Worm (Caenorhabditis elegans) whole organism, L4 larva: ENCODE measurements around the gene rcd-1.

Experiments used
- D1046.2 ChIP-seq: fragments of 200-800 bp; sonication (Bioruptor generic); IDR thresholded peaks from 2 replicates; pipeline ENCODE4 v1.3.6; 2022; ENCODE audit warnings: missing genetic modification characterization, missing compliant biosample characterization
- F49E8.2 ChIP-seq: sonication (generic microtip); optimal IDR thresholded peaks from 2 replicates; lab custom pipeline; 2016; ENCODE audit warnings: missing compliant biosample characterization, mild to moderate bottlenecking, missing genetic modification characterization, borderline replicate concordance
- Y105C5A.15 ChIP-seq: fragments of 200-800 bp; sonication (Bioruptor generic); IDR thresholded peaks from 2 replicates; pipeline ENCODE4 v1.3.6; 2022; ENCODE audit warnings: missing genetic modification characterization, missing compliant biosample characterization
- aha-1 ChIP-seq: fragments of 150-350 bp; peaks from one replicate; lab custom pipeline; 2014; ENCODE audit warnings: missing biosample characterization, missing genetic modification characterization
- aly-2 ChIP-seq: sonication (generic microtip); optimal IDR thresholded peaks from 2 replicates; lab custom pipeline; 2018; ENCODE audit warnings: missing biosample characterization, missing genetic modification characterization
- cey-2 ChIP-seq: sonication (generic microtip); optimal IDR thresholded peaks from 3 replicates; lab custom pipeline; 2017; ENCODE audit warnings: missing genetic modification characterization, mild to moderate bottlenecking, missing compliant biosample characterization, antibody characterized with exemption, borderline replicate concordance; ENCODE audit not compliant: insufficient read depth
- daf-16 ChIP-seq, 3 experiments: sonication (generic microtip); optimal IDR thresholded peaks; 2 replicates each; lab custom pipeline; 2016 to 2017; ENCODE audit warnings: missing genetic modification characterization in 3 of 3, missing genetic modification reagents in 3 of 3, mild to moderate bottlenecking in 2 of 3, missing compliant biosample characterization in 2 of 3, missing biosample characterization in 1 of 3, moderate library complexity in 1 of 3
- daf-8 ChIP-seq: fragments of 200-800 bp; sonication (Bioruptor generic); IDR thresholded peaks from 2 replicates; pipeline ENCODE4 v1.3.6; 2022; ENCODE audit warnings: missing genetic modification characterization, missing compliant biosample characterization
- dmd-8 ChIP-seq: fragments of 200-800 bp; sonication (Bioruptor generic); IDR thresholded peaks from 2 replicates; pipeline ENCODE4 v1.3.6; 2022; ENCODE audit warnings: missing genetic modification characterization, missing compliant biosample characterization
- dmd-9 ChIP-seq: fragments of 200-800 bp; sonication (Bioruptor generic); IDR thresholded peaks from 2 replicates; pipeline ENCODE4 v1.3.6; 2022; ENCODE audit warnings: missing genetic modification reagents, missing genetic modification characterization, missing compliant biosample characterization
- dpl-1 ChIP-seq: fragments of 150-350 bp; optimal IDR thresholded peaks from 2 replicates; lab custom pipeline; 2014; ENCODE audit warnings: missing biosample characterization, missing genetic modification reagents, missing genetic modification characterization
- hmg-1.1 ChIP-seq: fragments of 200-800 bp; sonication (Bioruptor generic); IDR thresholded peaks from 2 replicates; pipeline ENCODE4 v1.3.6; 2022; ENCODE audit warnings: missing genetic modification reagents, missing genetic modification characterization, missing compliant biosample characterization
- lin-1 ChIP-seq: fragments of 200-800 bp; sonication (Bioruptor generic); IDR thresholded peaks from 2 replicates; pipeline ENCODE4 v1.3.6; 2022; ENCODE audit warnings: missing genetic modification reagents, missing genetic modification characterization, missing compliant biosample characterization
- lin-13 ChIP-seq: fragments of 150-350 bp; optimal IDR thresholded peaks from 2 replicates; lab custom pipeline; 2014; ENCODE audit warnings: missing biosample characterization, missing genetic modification reagents, missing genetic modification characterization
- lin-38 ChIP-seq: fragments of 200-800 bp; sonication (Bioruptor generic); IDR thresholded peaks from 2 replicates; pipeline ENCODE4 v1.3.6; 2022; ENCODE audit warnings: missing genetic modification reagents, missing genetic modification characterization, missing compliant biosample characterization
- mdt-29 ChIP-seq: fragments of 200-800 bp; sonication (Bioruptor generic); IDR thresholded peaks from 2 replicates; pipeline ENCODE4 v1.3.6; 2022; ENCODE audit warnings: missing genetic modification reagents, missing genetic modification characterization, missing compliant biosample characterization
- mep-1 ChIP-seq: fragments of 150-350 bp; sonication (generic microtip); optimal IDR thresholded peaks from 3 replicates; lab custom pipeline; 2014; ENCODE audit warnings: missing biosample characterization, missing genetic modification characterization
- mes-2 ChIP-seq: sonication (generic microtip); optimal IDR thresholded peaks from 2 replicates; lab custom pipeline; 2016; ENCODE audit warnings: missing genotype, mild to moderate bottlenecking, missing genetic modification characterization, missing compliant biosample characterization; ENCODE audit not compliant: poor library complexity, severe bottlenecking
- nhr-237 ChIP-seq: sonication (generic microtip); optimal IDR thresholded peaks from 2 replicates; lab custom pipeline; 2017; ENCODE audit warnings: missing biosample characterization, missing genetic modification characterization
- nhr-25 ChIP-seq: sonication (generic microtip); optimal IDR thresholded peaks from 2 replicates; lab custom pipeline; 2017; ENCODE audit warnings: missing genetic modification characterization, mild to moderate bottlenecking, missing compliant biosample characterization, antibody characterized with exemption, moderate library complexity, borderline replicate concordance; ENCODE audit not compliant: insufficient read depth
- nhr-42 ChIP-seq: fragments of 200-800 bp; sonication (Bioruptor generic); IDR thresholded peaks from 2 replicates; pipeline ENCODE4 v1.3.6; 2022; ENCODE audit warnings: missing genetic modification characterization, missing compliant biosample characterization
- nhr-48 ChIP-seq: sonication (generic microtip); optimal IDR thresholded peaks from 2 replicates; lab custom pipeline; 2016; ENCODE audit warnings: mild to moderate bottlenecking, missing genetic modification characterization, missing compliant biosample characterization
- pha-4 ChIP-seq, 2 experiments: fragments of 150-350 bp in 1 of 2; fragments of 200-800 bp in 1 of 2; sonication (Bioruptor generic) in 1 of 2; IDR thresholded peaks in 1 of 2; optimal IDR thresholded peaks in 1 of 2; 2 replicates each; pipeline versions ENCODE4 v1.3.6 to Lab custom; 2014 to 2022; ENCODE audit warnings: missing genetic modification characterization in 2 of 2, missing genetic modification reagents in 2 of 2, missing biosample characterization in 1 of 2, missing compliant biosample characterization in 1 of 2
- php-3 ChIP-seq: fragments of 200-800 bp; sonication (Bioruptor generic); IDR thresholded peaks from 2 replicates; pipeline ENCODE4 v1.3.6; 2022; ENCODE audit warnings: missing genetic modification reagents, missing genetic modification characterization, missing compliant biosample characterization
- pqm-1 ChIP-seq: sonication (generic microtip); optimal IDR thresholded peaks from 2 replicates; lab custom pipeline; 2017; ENCODE audit warnings: missing biosample characterization, missing genetic modification characterization
- skn-1 ChIP-seq: fragments of 150-350 bp; optimal IDR thresholded peaks from 2 replicates; lab custom pipeline; 2014; ENCODE audit warnings: missing biosample characterization, missing genetic modification characterization
- snpc-1.2 ChIP-seq: fragments of 200-800 bp; sonication (Bioruptor generic); IDR thresholded peaks from 2 replicates; pipeline ENCODE4 v1.3.6; 2022; ENCODE audit warnings: missing genetic modification reagents, missing genetic modification characterization, missing compliant biosample characterization
- spr-3 ChIP-seq: fragments of 200-800 bp; sonication (Bioruptor generic); optimal IDR thresholded peaks from 2 replicates; lab custom pipeline; 2018; ENCODE audit warnings: mild to moderate bottlenecking, missing genetic modification characterization, missing compliant biosample characterization
- tag-97 ChIP-seq: fragments of 200-800 bp; sonication (Bioruptor generic); IDR thresholded peaks from 2 replicates; pipeline ENCODE4 v1.3.6; 2022; ENCODE audit warnings: missing genetic modification characterization, missing compliant biosample characterization
- tra-1 ChIP-seq: fragments of 200-800 bp; sonication (Bioruptor generic); IDR thresholded peaks from 2 replicates; pipeline ENCODE4 v1.3.6; 2022; ENCODE audit warnings: missing genetic modification reagents, missing genetic modification characterization, missing compliant biosample characterization
- unc-130 ChIP-seq: sonication (generic microtip); optimal IDR thresholded peaks from 2 replicates; lab custom pipeline; 2016; ENCODE audit warnings: missing genetic modification reagents, missing genetic modification characterization, missing compliant biosample characterization
- unc-62 ChIP-seq, 3 experiments: fragments of 150-350 bp in 1 of 3; sonication (generic microtip); optimal IDR thresholded peaks in 2 of 3; peaks in 1 of 3; 1 replicate in 1 of 3; 2 replicates in 2 of 3; lab custom pipeline; 2014 to 2017; ENCODE audit warnings: missing biosample characterization in 3 of 3, missing genetic modification characterization in 3 of 3, missing genetic modification reagents in 3 of 3, missing genotype in 1 of 3
- zip-2 ChIP-seq: fragments of 150-350 bp; optimal IDR thresholded peaks from 2 replicates; lab custom pipeline; 2014; ENCODE audit warnings: missing biosample characterization, missing genetic modification characterization

rcd-1 gene

DNA sequence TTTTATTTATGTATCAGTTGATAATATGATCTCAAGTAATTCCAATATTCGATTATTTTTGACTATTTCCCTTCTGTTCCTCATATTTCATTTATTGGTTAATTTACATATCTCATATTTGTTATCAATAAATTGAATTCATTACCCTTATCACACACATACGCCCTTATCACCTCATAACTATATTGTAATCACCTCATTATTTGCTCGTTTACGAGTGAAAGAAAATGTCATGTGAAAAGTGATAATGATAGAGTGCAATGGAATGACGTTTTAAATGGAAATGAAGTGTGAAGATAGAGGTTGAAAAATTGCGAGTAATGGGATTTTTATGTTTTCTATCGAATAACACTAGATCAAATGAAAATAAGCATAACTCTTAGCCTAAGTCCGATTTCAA, 32.8 kb downstream of the rcd-1 start (continued):
- TF ChIP-seq cey-2 (peak; percentile 21), nhr-25 (tag; lab: Kevin White, UChicago) (no peak), pha-4 (GFP tag; IDR thresholded peaks at IDR 0.05; lab: Robert Waterston, UW) (no peak), pha-4 (tag; optimal IDR thresholded peaks at IDR 0.05; lab: Kevin White, UChicago) (no peak), mep-1 (tag; lab: Kevin White, UChicago) (no peak), mdt-29 (no peak), spr-3 (GFP tag; lab: Kevin White, UChicago) (no peak), hmg-1.1 (GFP tag; lab: Robert Waterston, UW) (no peak), pqm-1 (tag; lab: Kevin White, UChicago) (peak; percentile 100), snpc-1.2 (GFP tag; lab: Robert Waterston, UW) (no peak), lin-13 (no peak), nhr-42 (GFP tag; lab: Robert Waterston, UW) (0 out of 2 replicates have a peak, but pooled peaks have one; percentile 18), tag-97 (GFP tag; lab: Robert Waterston, UW) (no peak), aly-2 (tag; lab: Kevin White, UChicago) (no peak), skn-1 (tag; lab: Kevin White, UChicago) (no peak), aha-1 (tag; lab: Kevin White, UChicago) (no peak)

DNA sequence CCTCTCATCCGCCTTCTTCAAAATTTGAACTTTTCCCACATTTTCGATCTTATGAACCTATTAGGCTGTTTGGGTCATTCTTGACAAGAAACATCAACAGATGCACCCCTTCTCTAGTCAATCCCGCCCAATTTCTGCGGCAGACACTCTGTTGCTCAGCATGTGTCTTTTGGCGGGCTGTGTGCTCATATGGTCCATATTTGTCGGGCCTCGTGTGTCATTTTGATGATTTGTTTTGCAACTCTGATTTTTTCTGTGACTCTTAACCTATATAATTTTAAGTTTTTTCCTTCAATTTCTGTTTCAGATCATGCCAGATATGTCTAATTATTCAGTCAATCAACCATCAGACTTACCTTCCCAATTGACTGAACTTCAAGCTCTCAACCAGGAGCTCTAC, 33.5 kb downstream of the rcd-1 start, which contains the start of gene T24E12.13:
Gene T24E12.13, plus strand, starts transcription at position 301 of the 400 bp plus-strand sequence.
- no peak for TF ChIP-seq tra-1 (GFP tag; lab: Robert Waterston, UW)
- TF ChIP-seq nhr-237 (tag; lab: Kevin White, UChicago), result no peak
- TF ChIP-seq dmd-9 (GFP tag; lab: Robert Waterston, UW), result no peak
- no peak for TF ChIP-seq mep-1 (tag; lab: Kevin White, UChicago)
- no peak for TF ChIP-seq aly-2 (tag; lab: Kevin White, UChicago)
- no peak for TF ChIP-seq spr-3 (GFP tag; lab: Kevin White, UChicago)
- no peak for TF ChIP-seq F49E8.2
- TF ChIP-seq mes-2 (tag; lab: Kevin White, UChicago), result no peak
- TF ChIP-seq unc-130 (GFP tag; lab: Kevin White, UChicago), result no peak
- no peak for TF ChIP-seq zip-2
- no peak for TF ChIP-seq nhr-48 (tag; lab: Kevin White, UChicago)
- TF ChIP-seq lin-38 (GFP tag; lab: Robert Waterston, UW), result no peak
- TF ChIP-seq daf-16 (GFP tag; optimal IDR thresholded peaks at IDR 0.05; lab: Kevin White, UChicago), result no peak
- no peak for TF ChIP-seq daf-16 (tag; optimal IDR thresholded peaks at IDR 0.05; lab: Kevin White, UChicago)
- TF ChIP-seq Y105C5A.15, result no peak
- TF ChIP-seq daf-8 (GFP tag; lab: Robert Waterston, UW), result no peak
- no peak for TF ChIP-seq dpl-1 (GFP tag; lab: Kevin White, UChicago)
- TF ChIP-seq snpc-1.2 (GFP tag; lab: Robert Waterston, UW), result no peak
- TF ChIP-seq dmd-8 (GFP tag; lab: Robert Waterston, UW), result no peak
- no peak for TF ChIP-seq cey-2

- TF ChIP-seq php-3 (GFP tag; lab: Robert Waterston, UW) (0 out of 2 replicates have a peak, but pooled peaks have one; percentile 32), pqm-1 (tag; lab: Kevin White, UChicago) (peak; percentile 15), lin-1 (no peak), D1046.2 (GFP tag; lab: Robert Waterston, UW) (no peak), unc-62 (GFP tag; optimal IDR thresholded peaks at IDR 0.05 in 1 of 2; lab: Kevin White, UChicago) (peak in 1 of 2 experiments; percentile 20), unc-62 (tag; optimal IDR thresholded peaks at IDR 0.05; lab: Kevin White, UChicago) (no peak)
These were observed 34.8 kb downstream of the rcd-1 start for ce11 chrII:3788356-3788962.
